Fruit fly (Drosophila melanogaster): ENCODE results near the gene CG43739.

The CG43739 gene

DNA sequence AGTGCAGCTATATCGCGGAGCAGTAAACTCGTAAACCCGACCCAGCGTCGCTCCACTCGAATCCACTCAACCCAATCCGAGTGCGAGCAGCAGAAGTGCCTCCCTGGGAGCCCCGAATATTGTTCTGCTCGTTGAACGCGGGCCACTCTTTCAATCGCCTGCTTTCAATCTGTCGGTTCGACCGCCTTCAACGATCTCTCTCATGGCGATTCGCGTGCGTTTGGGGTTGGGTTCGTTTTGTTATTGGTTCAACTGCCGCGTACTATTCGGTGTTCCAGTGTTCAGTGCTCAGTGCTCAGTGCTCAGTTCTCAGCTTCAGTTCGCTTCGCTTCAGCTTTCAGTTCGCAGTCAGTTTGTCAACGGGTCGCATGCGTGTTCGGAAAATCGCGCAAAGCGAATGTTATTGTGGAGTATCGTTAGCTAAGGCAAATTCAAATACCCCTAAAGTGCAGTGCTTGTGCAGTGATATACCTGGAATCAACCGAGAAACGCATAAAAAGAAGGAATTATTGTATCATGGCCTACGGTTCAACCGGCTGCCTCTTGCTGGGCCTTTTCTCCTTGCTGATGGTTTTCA lies 78.2 kb downstream of the CG43739 start, which contains the start of gene CG31676 (continued):
- TF ChIP-seq z (GFP tag; IDR thresholded peaks at IDR 0.05) (peak; percentile 74), dan (GFP tag; IDR thresholded peaks at IDR 0.05) (no peak), Awh (GFP tag; IDR thresholded peaks at IDR 0.05) (no peak), slbo (GFP tag; IDR thresholded peaks at IDR 0.05) (no peak), CG6683 (GFP tag; optimal IDR thresholded peaks at IDR 0.05) (no peak), zfh2 (GFP tag; optimal IDR thresholded peaks at IDR 0.05) (no peak), sens (GFP tag) (no peak), ewg (GFP tag; optimal IDR thresholded peaks at IDR 0.05) (no peak), caup (GFP tag; optimal IDR thresholded peaks at IDR 0.05; ENCODE audit: severe bottlenecking) (peak; percentile 56), CG2202 (tag; optimal IDR thresholded peaks at IDR 0.05) (no peak), cad (GFP tag; optimal IDR thresholded peaks at IDR 0.05) (no peak), Scr (GFP tag; IDR thresholded peaks at IDR 0.05; ENCODE audit: partially characterized antibody) (no peak), oc (tag; optimal IDR thresholded peaks at IDR 0.05) (no peak), trh (GFP tag; optimal IDR thresholded peaks at IDR 0.05) (no peak), gro (GFP tag; optimal IDR thresholded peaks at IDR 0.05) (no peak), CG6689 (GFP tag; IDR thresholded peaks at IDR 0.05) (no peak), insv (GFP tag; optimal IDR thresholded peaks at IDR 0.05) (no peak), ro (GFP tag; IDR thresholded peaks at IDR 0.05) (no peak), CG13624 (GFP tag; optimal IDR thresholded peaks at IDR 0.05) (no peak), CG13894 (tag; optimal IDR thresholded peaks at IDR 0.05) (no peak), CG8944 (GFP tag; optimal IDR thresholded peaks at IDR 0.05) (no peak), CG11696 (GFP tag; IDR thresholded peaks at IDR 0.05) (no peak), gsb (GFP tag; IDR thresholded peaks at IDR 0.05) (no peak), Mad (GFP tag; optimal IDR thresholded peaks at IDR 0.05) (no peak), rib (GFP tag; IDR thresholded peaks at IDR 0.05) (no peak), YL-1 (GFP tag; optimal IDR thresholded peaks at IDR 0.05) (no peak), CG7745 (tag; optimal IDR thresholded peaks at IDR 0.05) (no peak), CG8290 (GFP tag; optimal IDR thresholded peaks at IDR 0.05) (no peak), CG8290 (tag; optimal IDR thresholded peaks at IDR 0.05) (no peak), sima (GFP tag; optimal IDR thresholded peaks at IDR 0.05) (no peak), tap (tag; optimal IDR thresholded peaks at IDR 0.05) (no peak), Taf1 (GFP tag; IDR thresholded peaks at IDR 0.05) (no peak), Oaz (GFP tag; IDR thresholded peaks at IDR 0.05) (no peak), nmo (GFP tag; optimal IDR thresholded peaks at IDR 0.05) (no peak), eve (GFP tag; optimal IDR thresholded peaks at IDR 0.05) (no peak), CG4617 (GFP tag; optimal IDR thresholded peaks at IDR 0.05; ENCODE audit: borderline replicate concordance) (no peak), Dp (GFP tag; optimal IDR thresholded peaks at IDR 0.05) (no peak), CG11247 (GFP tag; IDR thresholded peaks at IDR 0.05) (peak; percentile 11; the same call in 1 of the 2 replicates), kni (GFP tag; optimal IDR thresholded peaks at IDR 0.05) (no peak), kay (GFP tag; optimal IDR thresholded peaks at IDR 0.05) (no peak), Med (GFP tag) (peak; percentile 78), Optix (GFP tag; IDR thresholded peaks at IDR 0.05) (no peak), Dek (tag; optimal IDR thresholded peaks at IDR 0.05) (no peak), Spps (tag; optimal IDR thresholded peaks at IDR 0.05) (no peak), CG14965 (GFP tag; optimal IDR thresholded peaks at IDR 0.05; ENCODE audit: borderline replicate concordance) (no peak), Nf-YA (GFP tag; IDR thresholded peaks at IDR 0.05) (no peak), nom (GFP tag; optimal IDR thresholded peaks at IDR 0.05) (no peak), CG14014 (GFP tag; IDR thresholded peaks at IDR 0.05) (no peak; the same call in 1 of the 2 replicates), Hey (tag; optimal IDR thresholded peaks at IDR 0.05) (no peak), dati (GFP tag; IDR thresholded peaks at IDR 0.05) (no peak), amos (GFP tag; IDR thresholded peaks at IDR 0.05; ENCODE audit: partially characterized antibody) (no peak), CG12299 (tag; optimal IDR thresholded peaks at IDR 0.05) (no peak)
